Worm (Caenorhabditis elegans) whole organism, L3 larva: ENCODE results near the gene ttll-11.

ENCODE experiments used
- aly-2 ChIP-seq: fragments of 150-350 bp; optimal IDR thresholded peaks from 2 replicates; lab custom pipeline; 2014; ENCODE audit warnings: missing biosample characterization, missing genetic modification characterization
- elt-1 ChIP-seq: fragments of 150-350 bp; optimal IDR thresholded peaks from 2 replicates; lab custom pipeline; 2014; ENCODE audit warnings: missing biosample characterization, missing genetic modification characterization
- lin-15B ChIP-seq: fragments of 150-350 bp; optimal IDR thresholded peaks from 2 replicates; lab custom pipeline; 2014; ENCODE audit warnings: missing biosample characterization, missing genetic modification characterization
- nhr-28 ChIP-seq: fragments of 150-350 bp; optimal IDR thresholded peaks from 2 replicates; lab custom pipeline; 2014; ENCODE audit warnings: missing biosample characterization, missing genetic modification characterization
- nhr-43 ChIP-seq: sonication (generic microtip); optimal IDR thresholded peaks from 2 replicates; lab custom pipeline; 2016; ENCODE audit warnings: mild to moderate bottlenecking, missing genetic modification characterization, missing compliant biosample characterization; ENCODE audit not compliant: poor library complexity, severe bottlenecking
- nhr-77 ChIP-seq: fragments of 150-350 bp; optimal IDR thresholded peaks from 2 replicates; lab custom pipeline; 2014; ENCODE audit warnings: missing biosample characterization, missing genetic modification characterization
- snpc-4 ChIP-seq: fragments of 150-350 bp; optimal IDR thresholded peaks from 2 replicates; lab custom pipeline; 2014; ENCODE audit warnings: missing biosample characterization, missing genetic modification characterization
- tbx-2 ChIP-seq: sonication (generic microtip); optimal IDR thresholded peaks from 2 replicates; lab custom pipeline; 2016; ENCODE audit warnings: mild to moderate bottlenecking, missing genetic modification characterization, missing compliant biosample characterization
- unc-39 ChIP-seq: sonication (generic microtip); optimal IDR thresholded peaks from 4 replicates; lab custom pipeline; 2017; ENCODE audit warnings: missing biosample characterization, missing genetic modification characterization
- zag-1 ChIP-seq: fragments of 150-350 bp; optimal IDR thresholded peaks from 2 replicates; lab custom pipeline; 2014; ENCODE audit warnings: missing biosample characterization, missing genetic modification characterization
- ztf-4 ChIP-seq: fragments of 150-350 bp; optimal IDR thresholded peaks from 2 replicates; lab custom pipeline; 2014; ENCODE audit warnings: missing biosample characterization, missing genetic modification characterization

- no peak for TF ChIP-seq nhr-28 (tag; lab: Kevin White, UChicago)
- no peak for TF ChIP-seq lin-15B (tag; lab: Kevin White, UChicago)
- no peak for TF ChIP-seq nhr-77 (tag; lab: Kevin White, UChicago)
- no peak for TF ChIP-seq unc-39
- no peak for TF ChIP-seq nhr-43 (tag; lab: Kevin White, UChicago)
- no peak for TF ChIP-seq tbx-2 (tag; lab: Kevin White, UChicago)
- no peak for TF ChIP-seq zag-1 (tag; lab: Kevin White, UChicago)
- TF ChIP-seq aly-2 = no peak
- no peak for TF ChIP-seq elt-1 (tag; lab: Kevin White, UChicago)
- TF ChIP-seq snpc-4 (tag; lab: Kevin White, UChicago) = no peak
- TF ChIP-seq ztf-4 (tag; lab: Kevin White, UChicago) = no peak
Measured at ce11 chrIV:8686510-8686909, 11.0 kb upstream of the ttll-11 start, which contains the start of gene pole-2.
